Worm (Caenorhabditis elegans) whole organism, midembryonic: Measurements from ENCODE around the gene C25H3.1.

Source experiments
- cog-1 ChIP-seq: sonication (generic microtip); optimal IDR thresholded peaks from 2 replicates; lab custom pipeline; 2016; ENCODE audit warnings: missing genetic modification characterization, missing compliant biosample characterization
- flt-1 ChIP-seq: fragments of 200-800 bp; sonication (Bioruptor generic); IDR thresholded peaks from 2 replicates; pipeline ENCODE4 v1.3.6; 2022; ENCODE audit warnings: missing genetic modification characterization, missing compliant biosample characterization
- klf-2 ChIP-seq: fragments of 200-800 bp; sonication (Bioruptor generic); conservative IDR thresholded peaks from 2 replicates; pipeline ENCODE4 v1.3.6; 2022; ENCODE audit warnings: missing genetic modification reagents, missing genetic modification characterization, missing compliant biosample characterization
- ref-1 ChIP-seq: fragments of 200-800 bp; sonication (Bioruptor generic); conservative IDR thresholded peaks from 2 replicates; pipeline ENCODE4 v1.3.6; 2022; ENCODE audit warnings: missing genetic modification reagents, missing genetic modification characterization, missing compliant biosample characterization
- ztf-29 ChIP-seq: fragments of 200-800 bp; sonication (Bioruptor generic); IDR thresholded peaks from 2 replicates; pipeline ENCODE4 v1.3.6; 2022; ENCODE audit warnings: missing genetic modification reagents, missing genetic modification characterization, missing compliant biosample characterization

DNA sequence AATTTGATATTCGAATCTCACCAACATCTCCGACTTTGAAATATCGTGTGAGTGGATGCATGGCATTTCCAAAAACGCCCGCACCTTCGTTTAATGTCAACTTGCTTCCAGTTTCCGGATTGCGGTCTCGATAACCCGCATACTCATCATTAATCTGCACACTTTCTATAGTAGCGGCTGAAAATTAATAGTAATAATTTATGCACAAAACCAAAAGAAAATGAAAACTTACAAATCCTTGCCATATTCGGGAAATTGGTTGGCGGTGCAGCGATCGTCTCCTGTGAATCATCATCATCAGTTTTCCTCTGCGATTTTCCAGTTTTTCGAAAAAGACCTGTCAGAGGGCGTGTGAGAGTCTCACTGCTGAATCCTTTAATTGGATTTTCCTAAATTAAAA, 38.7 kb upstream of the C25H3.1 start:
- no peak for TF ChIP-seq cog-1 (tag; lab: Kevin White, UChicago)
- TF ChIP-seq flt-1 (GFP tag; lab: Robert Waterston, UW) = no peak
- no peak for TF ChIP-seq ref-1 (GFP tag; lab: Robert Waterston, UW)
- TF ChIP-seq ztf-29 (GFP tag; lab: Robert Waterston, UW) = no peak
- no peak for TF ChIP-seq klf-2 (GFP tag; lab: Robert Waterston, UW)
